Fruit fly (Drosophila melanogaster): Measurements from ENCODE around the gene CG8852.
A peak's percentile ranks its signal among the peaks of the same experiment; 100 is the strongest.

The CG8852 gene

DNA sequence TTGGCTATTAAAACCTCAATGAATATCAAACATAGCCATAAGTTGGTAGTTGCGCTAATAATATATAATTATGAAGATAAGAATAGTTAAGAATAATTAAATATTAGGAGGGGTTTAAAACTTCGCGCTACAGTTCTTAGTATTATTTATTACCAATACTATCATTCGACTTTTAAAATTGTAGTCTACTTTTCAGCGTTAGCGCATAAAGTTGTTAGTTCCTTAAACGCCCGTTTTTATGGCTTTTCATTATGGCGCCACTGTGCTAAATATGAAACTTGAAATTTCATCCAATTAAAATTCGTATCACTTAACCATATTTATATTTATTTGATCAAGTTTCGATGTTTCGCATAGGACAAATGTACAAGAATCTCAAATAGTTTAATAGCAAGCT is 44.5 kb upstream of the CG8852 start:
- TF ChIP-seq eg (GFP tag; IDR thresholded peaks at IDR 0.05) (no peak), Eip75B (GFP tag; optimal IDR thresholded peaks at IDR 0.05) (no peak), pdm3 (GFP tag; optimal IDR thresholded peaks at IDR 0.05) (peak; percentile 21), Smox (GFP tag; optimal IDR thresholded peaks at IDR 0.05) (no peak), Blimp-1 (GFP tag; optimal IDR thresholded peaks at IDR 0.05) (no peak), Eip93F (GFP tag; optimal IDR thresholded peaks at IDR 0.05) (no peak), CG34406 (GFP tag; optimal IDR thresholded peaks at IDR 0.05) (no peak), CG10631 (GFP tag; optimal IDR thresholded peaks at IDR 0.05) (no peak), svp (GFP tag) (peak; percentile 55), Sox102F (GFP tag; optimal IDR thresholded peaks at IDR 0.05) (no peak), Hr4 (GFP tag; optimal IDR thresholded peaks at IDR 0.05) (no peak), esn (GFP tag; optimal IDR thresholded peaks at IDR 0.05) (peak; percentile 8), CG6276 (GFP tag; optimal IDR thresholded peaks at IDR 0.05) (no peak), Eip78C (GFP tag) (peak; percentile 41), CG4318 (GFP tag; optimal IDR thresholded peaks at IDR 0.05) (no peak), net (GFP tag; optimal IDR thresholded peaks at IDR 0.05) (no peak), CG6163 (GFP tag; IDR thresholded peaks at IDR 0.05) (no peak)

DNA sequence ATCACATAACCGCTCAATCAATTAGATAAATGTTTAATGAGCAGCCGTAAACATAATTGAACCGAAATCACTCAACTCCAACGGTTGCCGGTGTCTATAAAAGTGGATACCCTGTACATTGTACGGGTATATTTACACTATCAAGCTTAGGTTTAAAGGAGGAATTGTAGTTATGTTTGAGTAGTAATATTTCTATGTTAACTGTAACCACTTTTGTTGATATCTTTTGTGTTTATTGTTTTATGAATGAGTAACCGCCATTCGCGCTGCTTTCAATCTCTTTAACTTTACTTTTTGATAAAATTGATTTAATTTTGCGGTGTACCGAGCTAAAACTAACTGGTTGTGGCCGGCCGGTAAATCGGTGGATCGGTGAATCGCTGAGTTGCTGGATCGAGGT is 42.9 kb upstream of the CG8852 start:
- TF ChIP-seq Gug (GFP tag; IDR thresholded peaks at IDR 0.05), result peak; percentile 53; the same call in 1 of the 2 replicates
- no peak for TF ChIP-seq Ets21C (GFP tag; optimal IDR thresholded peaks at IDR 0.05)
- TF ChIP-seq Hr4 (GFP tag; optimal IDR thresholded peaks at IDR 0.05), result peak; percentile 82
- peak; percentile 51 for TF ChIP-seq dac (GFP tag; optimal IDR thresholded peaks at IDR 0.05)
- no peak for TF ChIP-seq vri (GFP tag; optimal IDR thresholded peaks at IDR 0.05)
- no peak for TF ChIP-seq fkh (GFP tag; optimal IDR thresholded peaks at IDR 0.05)
- TF ChIP-seq Hr39 (GFP tag; optimal IDR thresholded peaks at IDR 0.05), result peak; percentile 9
- peak; percentile 78 for TF ChIP-seq CG6276 (GFP tag; optimal IDR thresholded peaks at IDR 0.05)
- TF ChIP-seq CG16779 (tag; optimal IDR thresholded peaks at IDR 0.05), result no peak
- peak; percentile 39 for TF ChIP-seq CG11762 (GFP tag; optimal IDR thresholded peaks at IDR 0.05; ENCODE audit: insufficient read depth)
- peak; percentile 84 for TF ChIP-seq CG8119 (GFP tag; IDR thresholded peaks at IDR 0.05)
- peak; percentile 50 for TF ChIP-seq CG11294 (GFP tag; IDR thresholded peaks at IDR 0.05)
- no peak for TF ChIP-seq Blimp-1 (GFP tag; optimal IDR thresholded peaks at IDR 0.05)
- no peak for TF ChIP-seq CG6808 (GFP tag; optimal IDR thresholded peaks at IDR 0.05)
- TF ChIP-seq CG3919 (GFP tag; optimal IDR thresholded peaks at IDR 0.05), result peak; percentile 13
- TF ChIP-seq achi (GFP tag; optimal IDR thresholded peaks at IDR 0.05), result peak; percentile 35
- TF ChIP-seq svp (GFP tag), result no peak
- TF ChIP-seq Eip78C (GFP tag), result peak; percentile 81
- peak; percentile 86 for TF ChIP-seq CG15336 (GFP tag; IDR thresholded peaks at IDR 0.05)
- TF ChIP-seq CG4318 (GFP tag; optimal IDR thresholded peaks at IDR 0.05), result peak; percentile 55
- TF ChIP-seq Met (GFP tag; optimal IDR thresholded peaks at IDR 0.05), result no peak
- peak; percentile 48; the same call in 2 of the 3 replicates for TF ChIP-seq CG6163 (GFP tag; IDR thresholded peaks at IDR 0.05)
- TF ChIP-seq OdsH (GFP tag; optimal IDR thresholded peaks at IDR 0.05), result peak; percentile 41
- TF ChIP-seq acj6 (GFP tag; optimal IDR thresholded peaks at IDR 0.05), result no peak
- TF ChIP-seq CG32006 (GFP tag; optimal IDR thresholded peaks at IDR 0.05), result peak; percentile 74
- TF ChIP-seq Hr38 (GFP tag; optimal IDR thresholded peaks at IDR 0.05), result no peak
- TF ChIP-seq pdm3 (GFP tag; optimal IDR thresholded peaks at IDR 0.05), result peak; percentile 52
- no peak for TF ChIP-seq salr (GFP tag; optimal IDR thresholded peaks at IDR 0.05)
- TF ChIP-seq topi (GFP tag; optimal IDR thresholded peaks at IDR 0.05), result peak; percentile 0
- peak; percentile 26 for TF ChIP-seq net (GFP tag; optimal IDR thresholded peaks at IDR 0.05)
- peak; percentile 85 for TF ChIP-seq eg (GFP tag; IDR thresholded peaks at IDR 0.05)
- TF ChIP-seq lz (GFP tag; optimal IDR thresholded peaks at IDR 0.05), result no peak
- TF ChIP-seq Lpt (GFP tag; optimal IDR thresholded peaks at IDR 0.05), result peak; percentile 17
- no peak for TF ChIP-seq CG9139 (GFP tag; optimal IDR thresholded peaks at IDR 0.05)

Measured in whole organism, prepupa.